Fruit fly (Drosophila melanogaster) whole organism, pupa: Measurements from ENCODE around the gene CG3448.

Experiments used
- CG10348 ChIP-seq: fragments of 200-800 bp; sonication (Bioruptor generic); IDR thresholded peaks from 2 replicates; pipeline ENCODE4 v1.3.6; 2022; ENCODE audit warnings: missing biosample characterization, missing genetic modification characterization
- CG13204 ChIP-seq: fragments of 200-800 bp; sonication (Bioruptor generic); optimal IDR thresholded peaks from 2 replicates; lab custom pipeline; 2018; ENCODE audit warnings: missing biosample characterization, mild to moderate bottlenecking, missing genetic modification characterization, moderate library complexity
- CG34367 ChIP-seq: fragments of 200-800 bp; sonication (Bioruptor generic); optimal IDR thresholded peaks from 2 replicates; lab custom pipeline; 2018; ENCODE audit warnings: missing biosample characterization, mild to moderate bottlenecking, missing genetic modification characterization
- CG9948 ChIP-seq: fragments of 200-800 bp; sonication (Bioruptor generic); optimal IDR thresholded peaks from 2 replicates; lab custom pipeline; 2018; ENCODE audit warnings: missing biosample characterization, mild to moderate bottlenecking, missing genetic modification characterization, moderate library complexity
- Pif1B ChIP-seq: fragments of 200-800 bp; sonication (Bioruptor generic); optimal IDR thresholded peaks from 3 replicates; lab custom pipeline; 2016; ENCODE audit warnings: missing biosample characterization, missing genetic modification characterization
- Snoo ChIP-seq: fragments of 200-800 bp; sonication (Bioruptor generic); optimal IDR thresholded peaks from 3 replicates; lab custom pipeline; 2017; ENCODE audit warnings: missing biosample characterization, mild to moderate bottlenecking, missing genetic modification characterization, inconsistent platforms
- gl ChIP-seq: fragments of 200-800 bp; sonication (Bioruptor generic); optimal IDR thresholded peaks from 2 replicates; lab custom pipeline; 2018; ENCODE audit warnings: missing biosample characterization, mild to moderate bottlenecking, missing genetic modification characterization

DNA sequence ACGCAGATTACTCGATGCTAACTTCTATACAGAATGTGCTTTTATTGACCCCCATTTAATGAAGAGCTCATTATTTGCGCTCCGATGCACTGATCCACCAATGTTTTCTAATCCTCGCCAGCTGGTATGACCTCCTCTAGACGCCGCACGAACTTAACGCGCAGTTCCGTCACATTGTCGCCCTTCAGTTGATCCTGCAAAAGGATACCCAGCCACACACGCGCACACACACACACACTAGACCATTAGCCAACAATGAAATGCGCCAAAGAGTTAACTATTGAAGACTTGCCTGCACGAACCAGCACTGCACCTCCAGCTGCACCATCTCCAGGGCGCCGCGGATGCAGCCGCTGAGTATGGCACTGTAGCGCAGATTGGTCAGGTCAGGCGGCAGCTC lies 12.5 kb downstream of the CG3448 start:
- no peak for TF ChIP-seq CG10348 (GFP tag; lab: Robert Waterston, UW)
- no peak for TF ChIP-seq Snoo (tag; lab: Kevin White, UChicago)
- no peak for TF ChIP-seq CG9948 (tag; lab: Kevin White, UChicago)
- no peak for TF ChIP-seq CG34367 (tag; lab: Kevin White, UChicago)
- no peak for TF ChIP-seq gl (tag; lab: Kevin White, UChicago)
- no peak for TF ChIP-seq CG13204 (GFP tag; lab: Kevin White, UChicago)
- no peak for TF ChIP-seq Pif1B
